Worm (Caenorhabditis elegans): ENCODE data around the gene btf-1.

The btf-1 gene

ce11 chrII:13156071-13156470 lies 43.9 kb upstream of the btf-1 start:
- TF ChIP-seq mcd-1 (GFP tag; IDR thresholded peaks at IDR 0.05) (peak; percentile 63), ztf-28 (GFP tag; IDR thresholded peaks at IDR 0.05) (no peak), Y53G8AR.9 (GFP tag; conservative IDR thresholded peaks at IDR 0.05) (no peak), lin-26 (GFP tag; IDR thresholded peaks at IDR 0.05) (no peak), ceh-27 (GFP tag; optimal IDR thresholded peaks at IDR 0.05) (no peak), mes-4 (tag; optimal IDR thresholded peaks at IDR 0.05) (no peak), hsf-1 (GFP tag; IDR thresholded peaks at IDR 0.05) (no peak), lin-54 (GFP tag; optimal IDR thresholded peaks at IDR 0.05) (peak; percentile 59), D2030.7 (GFP tag; IDR thresholded peaks at IDR 0.05) (0 out of 2 replicates have a peak, but pooled peaks have one; percentile 11), die-1 (tag; optimal IDR thresholded peaks at IDR 0.05) (no peak)

ce11 chrII:13156971-13157370 lies 43.0 kb upstream of the btf-1 start, which contains the start of the genes hpr-17 and F32A11.1:
Gene hpr-17, minus strand, starts transcription at chrII:13157047.
Gene F32A11.1, plus strand, starts transcription at chrII:13157329.
- TF ChIP-seq snpc-1.3 (tag; optimal IDR thresholded peaks at IDR 0.05; ENCODE audit: insufficient read depth) (peak; percentile 6), attf-5 (GFP tag; optimal IDR thresholded peaks at IDR 0.05) (peak; percentile 39), nhr-80 (tag; optimal IDR thresholded peaks at IDR 0.05) (peak; percentile 32), aptf-3 (GFP tag; IDR thresholded peaks at IDR 0.05) (no peak), athp-1 (tag; optimal IDR thresholded peaks at IDR 0.05) (peak; percentile 7), egl-44 (GFP tag; IDR thresholded peaks at IDR 0.05) (peak; percentile 46; the same call in 1 of the 2 replicates), nfyb-1 (GFP tag; IDR thresholded peaks at IDR 0.05) (peak; percentile 88), rcor-1 (GFP tag; IDR thresholded peaks at IDR 0.05) (peak; percentile 56; the same call in 1 of the 2 replicates), F33H1.4 (GFP tag; IDR thresholded peaks at IDR 0.05) (peak; percentile 66), Y53G8AR.9 (GFP tag; conservative IDR thresholded peaks at IDR 0.05) (peak; percentile 87), gei-17 (GFP tag; optimal IDR thresholded peaks at IDR 0.05) (peak; percentile 2), T07F8.4 (tag; optimal IDR thresholded peaks at IDR 0.05) (no peak), D2030.7 (GFP tag; IDR thresholded peaks at IDR 0.05) (peak; percentile 49), ztf-28 (GFP tag; IDR thresholded peaks at IDR 0.05) (no peak), hsf-1 (GFP tag; IDR thresholded peaks at IDR 0.05) (0 out of 2 replicates have a peak, but pooled peaks have one; percentile 40), rpc-1 (optimal IDR thresholded peaks at IDR 0.05) (no peak), rpc-1 (tag; optimal IDR thresholded peaks at IDR 0.05) (no peak), cebp-1 (GFP tag; IDR thresholded peaks at IDR 0.05) (no peak), cebp-1 (tag; optimal IDR thresholded peaks at IDR 0.05) (peak; percentile 71), ceh-91 (GFP tag; IDR thresholded peaks at IDR 0.05) (no peak), lin-40 (tag; optimal IDR thresholded peaks at IDR 0.05) (peak; percentile 87), B0336.3 (GFP tag; IDR thresholded peaks at IDR 0.05) (peak; percentile 74), ama-1 (optimal IDR thresholded peaks at IDR 0.05) (no peak), ama-1 (GFP tag; optimal IDR thresholded peaks at IDR 0.05) (no peak), madf-8 (GFP tag; conservative IDR thresholded peaks at IDR 0.05) (peak; percentile 37; the same call in 1 of the 2 replicates), pbrm-1 (GFP tag; IDR thresholded peaks at IDR 0.05) (peak; percentile 84), attf-3 (GFP tag; conservative IDR thresholded peaks at IDR 0.05) (peak; percentile 70), dox-1 (GFP tag; IDR thresholded peaks at IDR 0.05) (peak; percentile 72; the same call in 1 of the 2 replicates), aptf-2 (GFP tag; conservative IDR thresholded peaks at IDR 0.05) (no peak), hlh-12 (tag; optimal IDR thresholded peaks at IDR 0.05) (no peak), zfh-2 (GFP tag; conservative IDR thresholded peaks at IDR 0.05) (peak; percentile 35; the same call in 1 of the 2 replicates), mcd-1 (GFP tag; IDR thresholded peaks at IDR 0.05) (peak; percentile 93), B0035.1 (tag; optimal IDR thresholded peaks at IDR 0.05) (no peak), snpc-1.1 (tag; optimal IDR thresholded peaks at IDR 0.05; ENCODE audit: insufficient read depth) (no peak), tlf-1 (GFP tag; optimal IDR thresholded peaks at IDR 0.05) (peak; percentile 12), F22D6.2 (tag; optimal IDR thresholded peaks at IDR 0.05) (peak; percentile 35), K11D2.4 (GFP tag; IDR thresholded peaks at IDR 0.05) (peak; percentile 80), mxl-1 (tag; optimal IDR thresholded peaks at IDR 0.05) (no peak), ceh-100 (GFP tag; IDR thresholded peaks at IDR 0.05) (peak; percentile 67), atf-7 (tag; optimal IDR thresholded peaks at IDR 0.05) (peak; percentile 7), tbp1 (GFP tag; optimal IDR thresholded peaks at IDR 0.05) (peak; percentile 52), C06A6.2 (GFP tag; conservative IDR thresholded peaks at IDR 0.05) (peak; percentile 36; the same call in 1 of the 2 replicates), lir-1 (GFP tag; conservative IDR thresholded peaks at IDR 0.05) (peak; percentile 31; the same call in 1 of the 2 replicates)
